Fruit fly (Drosophila melanogaster) Kc167 (cell line): Measurements from ENCODE around the gene Dop1R1.

Experiments
- Myc ChIP-seq: fragments of >200 bp; optimal IDR thresholded peaks from 2 replicates; lab custom pipeline; 2017; ENCODE audit warnings: missing external identifiers
- Sin3A ChIP-seq: fragments of >200 bp; optimal IDR thresholded peaks from 2 replicates; lab custom pipeline; 2018; ENCODE audit warnings: missing external identifiers
- h ChIP-seq: fragments of >200 bp; optimal IDR thresholded peaks from 3 replicates; lab custom pipeline; 2018; ENCODE audit warnings: missing external identifiers
- insv ChIP-seq: fragments of >200 bp; optimal IDR thresholded peaks from 3 replicates; lab custom pipeline; 2018; ENCODE audit warnings: missing external identifiers
- psq ChIP-seq: fragments of >200 bp; optimal IDR thresholded peaks from 2 replicates; lab custom pipeline; 2017; ENCODE audit warnings: missing external identifiers
- ttk ChIP-seq: sonication (Bioruptor generic); optimal IDR thresholded peaks from 2 replicates; lab custom pipeline; 2017; ENCODE audit warnings: missing external identifiers

- TF ChIP-seq psq (no peak), Myc (lab: Kevin White, UChicago) (no peak), insv (no peak), h (lab: Kevin White, UChicago) (no peak), ttk (lab: Kevin White, UChicago) (no peak), Sin3A (lab: Kevin White, UChicago) (no peak)
Measured at dm6 chr3R:14261113-14261512, 46.5 kb upstream of the Dop1R1 start, which contains the start of gene CG14840.
